Fruit fly (Drosophila melanogaster) whole organism, prepupa: ENCODE measurements around the gene Pgm1.

Experiments
- CG10669 ChIP-seq: fragments of 200-800 bp; sonication (Bioruptor generic); optimal IDR thresholded peaks from 3 replicates; lab custom pipeline; 2018; ENCODE audit warnings: missing biosample characterization, mild to moderate bottlenecking, missing genetic modification characterization, moderate library complexity
- CG11762 ChIP-seq: fragments of 200-800 bp; sonication (Bioruptor generic); optimal IDR thresholded peaks from 3 replicates; lab custom pipeline; 2016; ENCODE audit warnings: missing biosample characterization, missing genetic modification characterization; ENCODE audit not compliant: insufficient read depth
- CG11902 ChIP-seq: fragments of 200-800 bp; sonication (Bioruptor generic); optimal IDR thresholded peaks from 3 replicates; lab custom pipeline; 2016; ENCODE audit warnings: missing biosample characterization, missing genetic modification characterization
- CG1621 ChIP-seq: fragments of 200-800 bp; sonication (Bioruptor generic); optimal IDR thresholded peaks from 3 replicates; lab custom pipeline; 2018; ENCODE audit warnings: missing biosample characterization, mild to moderate bottlenecking, missing genetic modification characterization
- CG6276 ChIP-seq: fragments of 200-800 bp; sonication (Bioruptor generic); optimal IDR thresholded peaks from 2 replicates; lab custom pipeline; 2017; ENCODE audit warnings: missing biosample characterization, mild to moderate bottlenecking, missing genetic modification characterization
- CG6808 ChIP-seq: fragments of 200-800 bp; sonication (Bioruptor generic); optimal IDR thresholded peaks from 3 replicates; lab custom pipeline; 2017; ENCODE audit warnings: missing biosample characterization, missing genetic modification characterization, mild to moderate bottlenecking, moderate library complexity, missing genetic modification reagents
- Ets21C ChIP-seq: fragments of 200-800 bp; sonication (Bioruptor generic); optimal IDR thresholded peaks from 3 replicates; lab custom pipeline; 2016; ENCODE audit warnings: missing biosample characterization, missing genetic modification characterization
- Hr39 ChIP-seq: fragments of 200-800 bp; sonication (Bioruptor generic); optimal IDR thresholded peaks from 2 replicates; lab custom pipeline; 2016; ENCODE audit warnings: missing biosample characterization, missing genetic modification characterization
- OdsH ChIP-seq: fragments of 200-800 bp; sonication (Bioruptor generic); optimal IDR thresholded peaks from 3 replicates; lab custom pipeline; 2016; ENCODE audit warnings: missing biosample characterization, missing genetic modification characterization
- Sox15 ChIP-seq: fragments of 200-800 bp; sonication (Bioruptor generic); optimal IDR thresholded peaks from 3 replicates; lab custom pipeline; 2016; ENCODE audit warnings: missing biosample characterization, missing genetic modification characterization
- esn ChIP-seq: fragments of 200-800 bp; sonication (Bioruptor generic); optimal IDR thresholded peaks from 2 replicates; lab custom pipeline; 2016; ENCODE audit warnings: missing biosample characterization, mild to moderate bottlenecking, missing genetic modification characterization, moderate library complexity
- lz ChIP-seq: fragments of 200-800 bp; sonication (Bioruptor generic); optimal IDR thresholded peaks from 3 replicates; lab custom pipeline; 2016; ENCODE audit warnings: missing biosample characterization, missing genetic modification characterization
- spab ChIP-seq: fragments of 200-800 bp; sonication (Bioruptor generic); optimal IDR thresholded peaks from 2 replicates; lab custom pipeline; 2017; ENCODE audit warnings: missing biosample characterization, mild to moderate bottlenecking, missing genetic modification characterization, missing genetic modification reagents

Pgm1 gene

dm6 chr3L:16083693-16084092 lies 44.6 kb downstream of the Pgm1 start, which contains the start of gene CG13075:
Gene CG13075 (plus strand): TSS chr3L:16083993.
- TF ChIP-seq spab (GFP tag; lab: Kevin White, UChicago) = no peak
- no peak for TF ChIP-seq Sox15 (GFP tag; lab: Kevin White, UChicago)
- TF ChIP-seq lz (GFP tag; lab: Kevin White, UChicago) = no peak
- no peak for TF ChIP-seq esn (GFP tag; lab: Kevin White, UChicago)
- TF ChIP-seq CG11762 = no peak

dm6 chr3L:16082251-16082650 lies 46.1 kb downstream of the Pgm1 start, which contains the start of gene CG33258:
Gene CG33258 (plus strand): TSS chr3L:16082551.
- no peak for TF ChIP-seq CG10669 (GFP tag; lab: Kevin White, UChicago)
- no peak for TF ChIP-seq CG1621 (tag; lab: Kevin White, UChicago)
- TF ChIP-seq CG6276 = no peak
- TF ChIP-seq CG6808 (GFP tag; lab: Kevin White, UChicago) = no peak
- TF ChIP-seq OdsH = no peak
- TF ChIP-seq CG11902 (GFP tag; lab: Kevin White, UChicago) = no peak
- TF ChIP-seq Hr39 (GFP tag; lab: Kevin White, UChicago) = no peak
- TF ChIP-seq Ets21C (GFP tag; lab: Kevin White, UChicago) = no peak
- TF ChIP-seq, all 60 proteins: peak for 0
